Worm (Caenorhabditis elegans) whole organism, young adult: ENCODE data around the gene bud-13.
A peak's percentile ranks its signal among the peaks of the same experiment; 100 is the strongest.

ENCODE experiments used
- B0261.1 ChIP-seq: sonication (generic microtip); optimal IDR thresholded peaks from 2 replicates; lab custom pipeline; 2016; ENCODE audit warnings: mild to moderate bottlenecking, missing genetic modification characterization, moderate library complexity, missing compliant biosample characterization
- B0336.3 ChIP-seq: fragments of 200-800 bp; sonication (Bioruptor generic); IDR thresholded peaks from 2 replicates; pipeline ENCODE4 v1.3.6; 2022; ENCODE audit warnings: missing genetic modification characterization, missing compliant biosample characterization
- F10E7.11 ChIP-seq: sonication (generic microtip); optimal IDR thresholded peaks from 2 replicates; lab custom pipeline; 2017; ENCODE audit warnings: mild to moderate bottlenecking, missing genetic modification characterization, moderate library complexity, missing compliant biosample characterization
- F23B12.7 ChIP-seq: sonication (generic microtip); optimal IDR thresholded peaks from 2 replicates; lab custom pipeline; 2017; ENCODE audit warnings: missing genetic modification characterization, mild to moderate bottlenecking, missing compliant biosample characterization, antibody characterized with exemption, moderate library complexity; ENCODE audit not compliant: insufficient read depth
- F49E8.2 ChIP-seq: sonication (generic microtip); optimal IDR thresholded peaks from 3 replicates; lab custom pipeline; 2017; ENCODE audit warnings: missing genetic modification characterization, mild to moderate bottlenecking, missing compliant biosample characterization, antibody characterized with exemption, moderate library complexity; ENCODE audit not compliant: insufficient read depth
- K12H6.12 ChIP-seq: fragments of 200-800 bp; sonication (Bioruptor generic); optimal IDR thresholded peaks from 2 replicates; lab custom pipeline; 2018; ENCODE audit warnings: mild to moderate bottlenecking, missing genetic modification characterization, missing compliant biosample characterization
- Y53G8AR.9 ChIP-seq: fragments of 200-800 bp; sonication (Bioruptor generic); conservative IDR thresholded peaks from 2 replicates; pipeline ENCODE4 v1.3.6; 2022; ENCODE audit warnings: missing genetic modification reagents, missing genetic modification characterization, missing compliant biosample characterization
- Y56A3A.18 ChIP-seq: fragments of 200-800 bp; sonication (Bioruptor generic); IDR thresholded peaks from 2 replicates; pipeline ENCODE4 v1.3.6; 2022; ENCODE audit warnings: missing genetic modification reagents, missing genetic modification characterization, missing compliant biosample characterization
- Y95B8A.8 ChIP-seq: fragments of 200-800 bp; sonication (Bioruptor generic); IDR thresholded peaks from 2 replicates; pipeline ENCODE4 v1.3.6; 2022; ENCODE audit warnings: missing genetic modification reagents, missing genetic modification characterization, missing compliant biosample characterization
- akir-1 ChIP-seq: fragments of 200-800 bp; sonication (Bioruptor generic); optimal IDR thresholded peaks from 2 replicates; lab custom pipeline; 2018; ENCODE audit warnings: mild to moderate bottlenecking, missing genetic modification characterization, moderate library complexity, missing compliant biosample characterization
- ama-1 ChIP-seq, 3 experiments: fragments of 150-350 bp in 1 of 3; sonication (generic microtip) in 2 of 3; optimal IDR thresholded peaks; 2 replicates each; lab custom pipeline; 2014 to 2018; ENCODE audit warnings: missing biosample characterization in 2 of 3, missing genetic modification characterization in 2 of 3, missing genetic modification reagents in 2 of 3
- bed-1 ChIP-seq: fragments of 200-800 bp; sonication (Bioruptor generic); IDR thresholded peaks from 2 replicates; pipeline ENCODE4 v1.3.6; 2022; ENCODE audit warnings: missing genetic modification reagents, missing genetic modification characterization, missing compliant biosample characterization
- bed-2 ChIP-seq: fragments of 200-800 bp; sonication (Bioruptor generic); IDR thresholded peaks from 2 replicates; pipeline ENCODE4 v1.3.6; 2022; ENCODE audit warnings: missing genetic modification reagents, missing genetic modification characterization, missing compliant biosample characterization
- cebp-1 ChIP-seq, 2 experiments: fragments of 200-800 bp in 1 of 2; sonication (Bioruptor generic) in 1 of 2; sonication (generic microtip) in 1 of 2; IDR thresholded peaks in 1 of 2; optimal IDR thresholded peaks in 1 of 2; 2 replicates each; pipeline versions ENCODE4 v1.3.6 to Lab custom; 2017 to 2022; ENCODE audit warnings: missing compliant biosample characterization in 2 of 2, missing genetic modification characterization in 2 of 2, mild to moderate bottlenecking in 1 of 2, missing genetic modification reagents in 1 of 2, moderate library complexity in 1 of 2
- cebp-2 ChIP-seq: fragments of 200-800 bp; sonication (Bioruptor generic); IDR thresholded peaks from 2 replicates; pipeline ENCODE4 v1.3.6; 2022; ENCODE audit warnings: missing genetic modification characterization, missing compliant biosample characterization
- ceh-27 ChIP-seq: fragments of 200-800 bp; sonication (Bioruptor generic); optimal IDR thresholded peaks from 2 replicates; lab custom pipeline; 2018; ENCODE audit warnings: mild to moderate bottlenecking, missing genetic modification characterization, moderate library complexity, missing compliant biosample characterization
- ceh-58 ChIP-seq: fragments of 200-800 bp; sonication (Bioruptor generic); IDR thresholded peaks from 2 replicates; pipeline ENCODE4 v1.3.6; 2022; ENCODE audit warnings: missing genetic modification characterization, missing compliant biosample characterization
- ceh-91 ChIP-seq: fragments of 200-800 bp; sonication (Bioruptor generic); IDR thresholded peaks from 2 replicates; pipeline ENCODE4 v1.3.6; 2022; ENCODE audit warnings: missing genetic modification reagents, missing genetic modification characterization, missing compliant biosample characterization
- dpl-1 ChIP-seq: fragments of 150-350 bp; optimal IDR thresholded peaks from 2 replicates; lab custom pipeline; 2014; ENCODE audit warnings: missing biosample characterization, missing genetic modification reagents, missing genetic modification characterization
- hlh-12 ChIP-seq: sonication (generic microtip); optimal IDR thresholded peaks from 2 replicates; lab custom pipeline; 2016; ENCODE audit warnings: missing genetic modification characterization, missing compliant biosample characterization
- hsf-1 ChIP-seq: fragments of 200-800 bp; sonication (Bioruptor generic); IDR thresholded peaks from 2 replicates; pipeline ENCODE4 v1.3.6; 2022; ENCODE audit warnings: missing genetic modification reagents, missing genetic modification characterization, missing compliant biosample characterization
- lag-1 ChIP-seq: fragments of 200-800 bp; sonication (Bioruptor generic); IDR thresholded peaks from 2 replicates; pipeline ENCODE4 v1.3.6; 2022; ENCODE audit warnings: missing genetic modification reagents, missing genetic modification characterization, missing compliant biosample characterization
- let-526 ChIP-seq: fragments of 200-800 bp; sonication (Bioruptor generic); IDR thresholded peaks from 2 replicates; pipeline ENCODE4 v1.3.6; 2022; ENCODE audit warnings: missing genetic modification reagents, missing genetic modification characterization, missing compliant biosample characterization
- let-607 ChIP-seq, 2 experiments: fragments of 200-800 bp in 1 of 2; sonication (Bioruptor generic) in 1 of 2; sonication (generic microtip) in 1 of 2; optimal IDR thresholded peaks; 2 replicates each; lab custom pipeline; 2016 to 2018; ENCODE audit warnings: mild to moderate bottlenecking in 2 of 2, missing compliant biosample characterization in 2 of 2, missing genetic modification characterization in 2 of 2, moderate library complexity in 2 of 2, missing genotype in 1 of 2
- lin-35 ChIP-seq, 3 experiments: fragments of 150-350 bp in 2 of 3; sonication (generic microtip) in 1 of 3; optimal IDR thresholded peaks; 2 replicates each; lab custom pipeline; 2014 to 2018; ENCODE audit warnings: missing biosample characterization in 3 of 3, missing genetic modification characterization in 3 of 3, missing genetic modification reagents in 3 of 3
- lin-54 ChIP-seq: fragments of 200-800 bp; sonication (Bioruptor generic); optimal IDR thresholded peaks from 2 replicates; lab custom pipeline; 2018; ENCODE audit warnings: mild to moderate bottlenecking, missing genetic modification characterization, missing compliant biosample characterization
- lsy-27 ChIP-seq: sonication (generic microtip); optimal IDR thresholded peaks from 2 replicates; lab custom pipeline; 2017; ENCODE audit warnings: missing genetic modification characterization, mild to moderate bottlenecking, missing compliant biosample characterization, antibody characterized with exemption, missing genotype, borderline replicate concordance; ENCODE audit not compliant: insufficient read depth
- mcd-1 ChIP-seq: fragments of 200-800 bp; sonication (Bioruptor generic); IDR thresholded peaks from 2 replicates; pipeline ENCODE4 v1.3.6; 2022; ENCODE audit warnings: missing genetic modification reagents, missing genetic modification characterization, missing compliant biosample characterization
- mxl-1 ChIP-seq: sonication (generic microtip); optimal IDR thresholded peaks from 2 replicates; lab custom pipeline; 2016; ENCODE audit warnings: missing genetic modification characterization, missing compliant biosample characterization
- nfya-2 ChIP-seq: fragments of 200-800 bp; sonication (Bioruptor generic); IDR thresholded peaks from 2 replicates; pipeline ENCODE4 v1.3.6; 2022; ENCODE audit warnings: missing genetic modification reagents, missing genetic modification characterization, missing compliant biosample characterization
- nfyb-1 ChIP-seq: fragments of 200-800 bp; sonication (Bioruptor generic); IDR thresholded peaks from 2 replicates; pipeline ENCODE4 v1.3.6; 2022; ENCODE audit warnings: missing genetic modification reagents, missing genetic modification characterization, missing compliant biosample characterization
- nhr-120 ChIP-seq: fragments of 200-800 bp; sonication (Bioruptor generic); IDR thresholded peaks from 2 replicates; pipeline ENCODE4 v1.3.6; 2022; ENCODE audit warnings: missing genetic modification characterization, missing compliant biosample characterization
- pbrm-1 ChIP-seq: fragments of 200-800 bp; sonication (Bioruptor generic); IDR thresholded peaks from 2 replicates; pipeline ENCODE4 v1.3.6; 2022; ENCODE audit warnings: missing genetic modification reagents, missing genetic modification characterization, missing compliant biosample characterization
- pha-4 ChIP-seq: fragments of 150-350 bp; sonication (generic microtip); optimal IDR thresholded peaks from 2 replicates; lab custom pipeline; 2014; ENCODE audit warnings: missing biosample characterization, missing genetic modification reagents, missing genetic modification characterization
- rcor-1 ChIP-seq: fragments of 200-800 bp; sonication (Bioruptor generic); IDR thresholded peaks from 2 replicates; pipeline ENCODE4 v1.3.6; 2022; ENCODE audit warnings: missing genetic modification reagents, missing genetic modification characterization, missing compliant biosample characterization
- repo-1 ChIP-seq: sonication (generic microtip); optimal IDR thresholded peaks from 2 replicates; lab custom pipeline; 2017; ENCODE audit warnings: mild to moderate bottlenecking, missing genetic modification characterization, missing compliant biosample characterization
- somi-1 ChIP-seq: fragments of 200-800 bp; sonication (Bioruptor generic); optimal IDR thresholded peaks from 2 replicates; lab custom pipeline; 2018; ENCODE audit warnings: mild to moderate bottlenecking, missing genetic modification characterization, missing compliant biosample characterization
- tbx-9 ChIP-seq: sonication (generic microtip); optimal IDR thresholded peaks from 2 replicates; lab custom pipeline; 2016; ENCODE audit warnings: borderline replicate concordance, missing genetic modification characterization, inconsistent platforms, missing compliant biosample characterization
- tlf-1 ChIP-seq: fragments of 200-800 bp; sonication (Bioruptor generic); optimal IDR thresholded peaks from 2 replicates; lab custom pipeline; 2018; ENCODE audit warnings: mild to moderate bottlenecking, missing genetic modification characterization, missing compliant biosample characterization
- zim-3 ChIP-seq: sonication (generic microtip); optimal IDR thresholded peaks from 2 replicates; lab custom pipeline; 2017; ENCODE audit warnings: mild to moderate bottlenecking, missing genetic modification characterization, moderate library complexity, missing compliant biosample characterization
- ztf-25 ChIP-seq: fragments of 200-800 bp; sonication (Bioruptor generic); IDR thresholded peaks from 2 replicates; pipeline ENCODE4 v1.3.6; 2022; ENCODE audit warnings: missing genetic modification reagents, missing genetic modification characterization, missing compliant biosample characterization

bud-13 gene

ce11 chrIII:9004658-9005057, 37.1 kb upstream of the bud-13 start (continued):
- TF ChIP-seq F49E8.2 (peak; percentile 23), B0336.3 (GFP tag; lab: Robert Waterston, UW) (peak; percentile 59; the same call in 1 of the 2 replicates), ceh-58 (GFP tag; lab: Robert Waterston, UW) (0 out of 2 replicates have a peak, but pooled peaks have one; percentile 76), cebp-1 (GFP tag; IDR thresholded peaks at IDR 0.05; lab: Robert Waterston, UW) (no peak), cebp-1 (tag; optimal IDR thresholded peaks at IDR 0.05; lab: Kevin White, UChicago) (peak; percentile 29), pbrm-1 (GFP tag; lab: Robert Waterston, UW) (no peak), Y53G8AR.9 (GFP tag; lab: Robert Waterston, UW) (0 out of 2 replicates have a peak, but pooled peaks have one; percentile 47), akir-1 (GFP tag; lab: Kevin White, UChicago) (no peak), tlf-1 (peak; percentile 20)

ce11 chrIII:9002545-9002944, 35.0 kb upstream of the bud-13 start, which contains the start of the genes F59B2.15 and zif-1:
Gene F59B2.15 (minus strand): TSS chrIII:9002645.
Gene zif-1 (plus strand): TSS chrIII:9002779.
- TF ChIP-seq cebp-2 (GFP tag; lab: Robert Waterston, UW) (no peak), bed-2 (GFP tag; lab: Robert Waterston, UW) (no peak), ama-1 (optimal IDR thresholded peaks at IDR 0.05; lab: Kevin White, UChicago) (no peak), ama-1 (GFP tag; optimal IDR thresholded peaks at IDR 0.05; lab: Kevin White, UChicago) (no peak), repo-1 (tag; lab: Kevin White, UChicago) (no peak), let-526 (GFP tag; lab: Robert Waterston, UW) (no peak), ztf-25 (no peak), cebp-1 (GFP tag; IDR thresholded peaks at IDR 0.05; lab: Robert Waterston, UW) (no peak), cebp-1 (tag; optimal IDR thresholded peaks at IDR 0.05; lab: Kevin White, UChicago) (no peak), lsy-27 (tag; lab: Kevin White, UChicago) (no peak), mcd-1 (GFP tag; lab: Robert Waterston, UW) (no peak), hlh-12 (tag; lab: Kevin White, UChicago) (no peak), tlf-1 (no peak)

ce11 chrIII:9001899-9002298, 34.4 kb upstream of the bud-13 start, which contains the start of gene rpn-6.2:
Gene rpn-6.2 (minus strand): TSS chrIII:9001999.
- TF ChIP-seq ztf-25 (no peak), dpl-1 (GFP tag; lab: Kevin White, UChicago) (no peak), ceh-91 (GFP tag; lab: Robert Waterston, UW) (no peak), ceh-58 (GFP tag; lab: Robert Waterston, UW) (no peak), mxl-1 (no peak), zim-3 (tag; lab: Kevin White, UChicago) (no peak), ceh-27 (no peak), B0336.3 (GFP tag; lab: Robert Waterston, UW) (no peak), tlf-1 (no peak), bed-1 (no peak), nfyb-1 (no peak), F10E7.11 (tag; lab: Kevin White, UChicago) (no peak), lin-54 (GFP tag; lab: Kevin White, UChicago) (no peak), Y56A3A.18 (GFP tag; lab: Robert Waterston, UW) (no peak)

- TF ChIP-seq somi-1 (no peak), B0261.1 (no peak), mcd-1 (GFP tag; lab: Robert Waterston, UW) (no peak), tbx-9 (tag; lab: Kevin White, UChicago) (no peak), F23B12.7 (tag; lab: Kevin White, UChicago) (no peak), lag-1 (GFP tag; lab: Robert Waterston, UW) (no peak), nhr-120 (GFP tag; lab: Robert Waterston, UW) (no peak), let-607 (tag; optimal IDR thresholded peaks at IDR 0.05; lab: Kevin White, UChicago) (no peak), ztf-25 (no peak), B0336.3 (GFP tag; lab: Robert Waterston, UW) (no peak), ceh-91 (GFP tag; lab: Robert Waterston, UW) (peak; percentile 63), pha-4 (tag; lab: Kevin White, UChicago) (no peak), tlf-1 (no peak), rcor-1 (GFP tag; lab: Robert Waterston, UW) (0 out of 2 replicates have a peak, but pooled peaks have one; percentile 31), hsf-1 (GFP tag; lab: Robert Waterston, UW) (peak; percentile 52; the same call in 1 of the 2 replicates), Y95B8A.8 (GFP tag; lab: Robert Waterston, UW) (no peak), lin-35 (GFP tag; optimal IDR thresholded peaks at IDR 0.05; lab: Kevin White, UChicago) (peak in 1 of 3 experiments; percentile 47), nfya-2 (GFP tag; lab: Robert Waterston, UW) (no peak), K12H6.12 (no peak)
Observed at ce11 chrIII:9001491-9001890, 34.0 kb upstream of the bud-13 start.
